Fruit fly (Drosophila melanogaster): ENCODE measurements around the gene ATPsynbetaL.

ATPsynbetaL gene

dm6 chr3L:16060806-16061600 is 36.6 kb upstream of the ATPsynbetaL start (continued):
- no peak for TF ChIP-seq slp2 (GFP tag; optimal IDR thresholded peaks at IDR 0.05)
- no peak for TF ChIP-seq CG14441 (GFP tag; IDR thresholded peaks at IDR 0.05)
- no peak for TF ChIP-seq sima (GFP tag; optimal IDR thresholded peaks at IDR 0.05)
- peak; percentile 25 for TF ChIP-seq Max (GFP tag; optimal IDR thresholded peaks at IDR 0.05)
- no peak for TF ChIP-seq B-H2 (GFP tag; optimal IDR thresholded peaks at IDR 0.05)
- no peak for TF ChIP-seq ssp (GFP tag; IDR thresholded peaks at IDR 0.05)
- TF ChIP-seq Deaf1 (tag; optimal IDR thresholded peaks at IDR 0.05): no peak
- TF ChIP-seq Dbx (GFP tag; IDR thresholded peaks at IDR 0.05): no peak
- peak; percentile 35 for TF ChIP-seq CG2202 (tag; optimal IDR thresholded peaks at IDR 0.05)
- TF ChIP-seq CG15514 (GFP tag; optimal IDR thresholded peaks at IDR 0.05): no peak
- no peak for TF ChIP-seq Gsc (GFP tag; IDR thresholded peaks at IDR 0.05)
- TF ChIP-seq CG12219 (GFP tag; optimal IDR thresholded peaks at IDR 0.05): no peak
- TF ChIP-seq Mrtf (GFP tag; IDR thresholded peaks at IDR 0.05): no peak
- TF ChIP-seq CG2678 (tag; optimal IDR thresholded peaks at IDR 0.05): no peak
- TF ChIP-seq ro (GFP tag; IDR thresholded peaks at IDR 0.05): no peak
- TF ChIP-seq zf30C (GFP tag; optimal IDR thresholded peaks at IDR 0.05): peak; percentile 38
- TF ChIP-seq pzg (GFP tag; optimal IDR thresholded peaks at IDR 0.05): no peak
- TF ChIP-seq sens (GFP tag): peak; percentile 88
- no peak for TF ChIP-seq zen2 (GFP tag; IDR thresholded peaks at IDR 0.05; ENCODE audit: partially characterized antibody)
- TF ChIP-seq Med (GFP tag): peak; percentile 19
- TF ChIP-seq CG8089 (GFP tag; optimal IDR thresholded peaks at IDR 0.05): no peak
- TF ChIP-seq Scr (GFP tag; IDR thresholded peaks at IDR 0.05; ENCODE audit: partially characterized antibody): no peak
- TF ChIP-seq aop (GFP tag; IDR thresholded peaks at IDR 0.05): no peak
- TF ChIP-seq bab2 (GFP tag; optimal IDR thresholded peaks at IDR 0.05): peak; percentile 27
- no peak for TF ChIP-seq yki (optimal IDR thresholded peaks at IDR 0.05)
- no peak for TF ChIP-seq Hr51 (GFP tag; optimal IDR thresholded peaks at IDR 0.05)
- no peak for TF ChIP-seq CG14860 (GFP tag; IDR thresholded peaks at IDR 0.05; ENCODE audit: partially characterized antibody)
- no peak for TF ChIP-seq CG7987 (GFP tag; optimal IDR thresholded peaks at IDR 0.05)
- TF ChIP-seq CG34224 (GFP tag; IDR thresholded peaks at IDR 0.05; ENCODE audit: partially characterized antibody): no peak
- TF ChIP-seq Ssrp (tag; optimal IDR thresholded peaks at IDR 0.05): peak; percentile 52
- no peak for TF ChIP-seq dm (GFP tag; optimal IDR thresholded peaks at IDR 0.05)
- no peak for TF ChIP-seq tup (GFP tag; optimal IDR thresholded peaks at IDR 0.05)
- TF ChIP-seq peb (GFP tag; IDR thresholded peaks at IDR 0.05): no peak
- no peak for TF ChIP-seq CG4617 (GFP tag; optimal IDR thresholded peaks at IDR 0.05; ENCODE audit: borderline replicate concordance)
- TF ChIP-seq CG7839 (tag; optimal IDR thresholded peaks at IDR 0.05): no peak
- no peak for TF ChIP-seq dati (GFP tag; IDR thresholded peaks at IDR 0.05)
- TF ChIP-seq PHDP (tag; optimal IDR thresholded peaks at IDR 0.05): peak; percentile 58
- TF ChIP-seq CG6254 (GFP tag; optimal IDR thresholded peaks at IDR 0.05): peak; percentile 51
- no peak for TF ChIP-seq sqz (GFP tag; optimal IDR thresholded peaks at IDR 0.05)
- TF ChIP-seq CG12071 (GFP tag; optimal IDR thresholded peaks at IDR 0.05): no peak
- TF ChIP-seq CG6854 (GFP tag; optimal IDR thresholded peaks at IDR 0.05): no peak
- no peak for TF ChIP-seq pum (GFP tag; optimal IDR thresholded peaks at IDR 0.05)
- no peak for TF ChIP-seq CG7928 (GFP tag; optimal IDR thresholded peaks at IDR 0.05)
- no peak for TF ChIP-seq Nf-YB (GFP tag; optimal IDR thresholded peaks at IDR 0.05)
- no peak for TF ChIP-seq CG14965 (GFP tag; optimal IDR thresholded peaks at IDR 0.05; ENCODE audit: borderline replicate concordance)
- TF ChIP-seq NK7.1 (GFP tag; optimal IDR thresholded peaks at IDR 0.05): no peak
- no peak for TF ChIP-seq CG4360 (GFP tag; IDR thresholded peaks at IDR 0.05)
- TF ChIP-seq CG3065 (GFP tag; optimal IDR thresholded peaks at IDR 0.05): no peak
- TF ChIP-seq trem (tag; optimal IDR thresholded peaks at IDR 0.05): peak; percentile 20
- no peak for TF ChIP-seq btn (GFP tag; optimal IDR thresholded peaks at IDR 0.05)

Data from whole organism, embryonic.